Worm (Caenorhabditis elegans): Measurements from ENCODE around the gene spp-24.
A peak's percentile ranks its signal among the peaks of the same experiment; 100 is the strongest.

spp-24 gene

ce11 chrII:75831-76230, 36.5 kb upstream of the spp-24 start:
- no peak for TF ChIP-seq nhr-76 (tag; optimal IDR thresholded peaks at IDR 0.05)
- no peak for TF ChIP-seq tbx-2 (tag; optimal IDR thresholded peaks at IDR 0.05)
- no peak for TF ChIP-seq elt-1 (tag; optimal IDR thresholded peaks at IDR 0.05)
- no peak for TF ChIP-seq unc-62 (GFP tag; optimal IDR thresholded peaks at IDR 0.05)
- no peak for TF ChIP-seq pha-4 (tag; optimal IDR thresholded peaks at IDR 0.05)
- no peak for TF ChIP-seq hmg-11 (tag; optimal IDR thresholded peaks at IDR 0.05)

- TF ChIP-seq mdl-1 (tag; optimal IDR thresholded peaks at IDR 0.05): no peak
- TF ChIP-seq egl-5 (tag; optimal IDR thresholded peaks at IDR 0.05): no peak
- TF ChIP-seq nhr-23 (tag; optimal IDR thresholded peaks at IDR 0.05): no peak
- no peak for TF ChIP-seq pqm-1 (tag; optimal IDR thresholded peaks at IDR 0.05)
- TF ChIP-seq nhr-28 (tag; optimal IDR thresholded peaks at IDR 0.05): no peak
- no peak for TF ChIP-seq nhr-67 (tag; optimal IDR thresholded peaks at IDR 0.05)
- no peak for TF ChIP-seq lin-39 (tag; optimal IDR thresholded peaks at IDR 0.05)
- no peak for TF ChIP-seq daf-12 (tag; optimal IDR thresholded peaks at IDR 0.05)
Measured at ce11 chrII:73892-74291, 34.6 kb upstream of the spp-24 start.

ce11 chrII:73329-73728, 34.0 kb upstream of the spp-24 start:
- TF ChIP-seq nhr-76 (tag; optimal IDR thresholded peaks at IDR 0.05) (no peak), fkh-10 (GFP tag; optimal IDR thresholded peaks at IDR 0.05) (peak; percentile 95)

- TF ChIP-seq nhr-67 (tag; optimal IDR thresholded peaks at IDR 0.05) (no peak), pha-4 (tag; optimal IDR thresholded peaks at IDR 0.05) (no peak), ama-1 (optimal IDR thresholded peaks at IDR 0.05) (no peak), ceh-9 (tag; optimal IDR thresholded peaks at IDR 0.05) (no peak), jun-1 (tag; optimal IDR thresholded peaks at IDR 0.05) (no peak), nhr-28 (tag; optimal IDR thresholded peaks at IDR 0.05) (no peak), ztf-11 (tag; optimal IDR thresholded peaks at IDR 0.05) (no peak), nhr-237 (tag; optimal IDR thresholded peaks at IDR 0.05) (no peak), lin-39 (tag; optimal IDR thresholded peaks at IDR 0.05) (no peak), mml-1 (tag; optimal IDR thresholded peaks at IDR 0.05) (no peak), zag-1 (tag; optimal IDR thresholded peaks at IDR 0.05) (no peak), ceh-82 (tag; optimal IDR thresholded peaks at IDR 0.05) (no peak), snpc-4 (tag; optimal IDR thresholded peaks at IDR 0.05) (no peak), sea-2 (GFP tag; optimal IDR thresholded peaks at IDR 0.05) (no peak), lsy-12 (tag; optimal IDR thresholded peaks at IDR 0.05) (no peak), nhr-77 (tag; optimal IDR thresholded peaks at IDR 0.05) (no peak), tbx-2 (tag; optimal IDR thresholded peaks at IDR 0.05) (no peak), nfya-1 (tag; optimal IDR thresholded peaks at IDR 0.05; ENCODE audit: insufficient read depth) (no peak)
Measured at ce11 chrII:69354-69753, 30.0 kb upstream of the spp-24 start, which contains the start of gene egl-26. egl-26 (plus strand) TSS chrII:69654.

- TF ChIP-seq nfya-1 (tag; optimal IDR thresholded peaks at IDR 0.05; ENCODE audit: insufficient read depth): no peak
- no peak for TF ChIP-seq ztf-4 (tag; optimal IDR thresholded peaks at IDR 0.05)
- TF ChIP-seq egl-5 (tag; optimal IDR thresholded peaks at IDR 0.05): no peak
- no peak for TF ChIP-seq jun-1 (tag; optimal IDR thresholded peaks at IDR 0.05)
- no peak for TF ChIP-seq nhr-67 (tag; optimal IDR thresholded peaks at IDR 0.05)
- TF ChIP-seq ztf-11 (tag; optimal IDR thresholded peaks at IDR 0.05): no peak
- no peak for TF ChIP-seq elt-1 (tag; optimal IDR thresholded peaks at IDR 0.05)
- no peak for TF ChIP-seq egl-27 (tag; optimal IDR thresholded peaks at IDR 0.05)
- no peak for TF ChIP-seq unc-39 (tag; optimal IDR thresholded peaks at IDR 0.05)
- no peak for TF ChIP-seq nhr-76 (tag; optimal IDR thresholded peaks at IDR 0.05)
- no peak for TF ChIP-seq aly-2 (tag; optimal IDR thresholded peaks at IDR 0.05)
- no peak for TF ChIP-seq ceh-82 (tag; optimal IDR thresholded peaks at IDR 0.05)
- no peak for TF ChIP-seq lin-15B (tag; optimal IDR thresholded peaks at IDR 0.05)
- no peak for TF ChIP-seq nhr-11 (tag; optimal IDR thresholded peaks at IDR 0.05)
- TF ChIP-seq lin-39 (tag; optimal IDR thresholded peaks at IDR 0.05): no peak
- TF ChIP-seq nhr-23 (tag; optimal IDR thresholded peaks at IDR 0.05): no peak
- no peak for TF ChIP-seq pqm-1 (tag; optimal IDR thresholded peaks at IDR 0.05)
- no peak for TF ChIP-seq lsy-12 (tag; optimal IDR thresholded peaks at IDR 0.05)
- no peak for TF ChIP-seq nhr-12 (tag; optimal IDR thresholded peaks at IDR 0.05)
- TF ChIP-seq R02D3.7 (tag; optimal IDR thresholded peaks at IDR 0.05): no peak
Measured at ce11 chrII:68757-69156, 29.4 kb upstream of the spp-24 start.

All from whole organism, L3 larva.